Fruit fly (Drosophila melanogaster) Kc167 (cell line): Measurements from ENCODE around the gene JMJD4.

Experiments used
- Myc ChIP-seq: fragments of >200 bp; optimal IDR thresholded peaks from 2 replicates; lab custom pipeline; 2017; ENCODE audit warnings: missing external identifiers
- h ChIP-seq: fragments of >200 bp; optimal IDR thresholded peaks from 3 replicates; lab custom pipeline; 2018; ENCODE audit warnings: missing external identifiers
- psq ChIP-seq: fragments of >200 bp; optimal IDR thresholded peaks from 2 replicates; lab custom pipeline; 2017; ENCODE audit warnings: missing external identifiers
- ttk ChIP-seq: sonication (Bioruptor generic); optimal IDR thresholded peaks from 2 replicates; lab custom pipeline; 2017; ENCODE audit warnings: missing external identifiers

DNA sequence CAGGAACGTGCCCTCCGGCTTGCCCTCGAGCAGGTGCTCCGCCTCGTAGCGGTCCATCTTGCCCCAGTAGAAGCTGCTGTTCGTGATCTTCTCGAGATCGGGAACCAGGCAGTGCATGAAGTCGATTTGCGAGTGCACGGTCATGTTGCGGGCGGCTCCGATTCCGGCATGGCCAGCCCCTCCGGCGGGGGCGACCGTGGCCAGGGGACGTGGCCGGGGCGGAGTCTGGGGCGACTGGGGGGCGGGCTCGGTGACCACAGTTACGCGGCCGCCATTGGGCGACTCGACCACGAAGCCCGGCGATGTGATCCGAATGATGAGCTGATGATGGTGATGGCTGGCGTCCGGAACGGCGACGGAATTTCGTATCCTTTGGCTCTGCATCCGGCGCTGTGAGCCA is 18.5 kb downstream of the JMJD4 start:
- TF ChIP-seq Myc (no peak), psq (lab: Kevin White, UChicago) (no peak), h (no peak), ttk (lab: Kevin White, UChicago) (peak; percentile 65)
